Fruit fly (Drosophila melanogaster) whole organism, prepupa: ENCODE results near the gene Prp18.
A peak's percentile ranks its signal among the peaks of the same experiment; 100 is the strongest.

Experiments
- Blimp-1 ChIP-seq: fragments of 200-800 bp; sonication (Bioruptor generic); optimal IDR thresholded peaks from 3 replicates; lab custom pipeline; 2017; ENCODE audit warnings: missing biosample characterization, missing genetic modification characterization, mild to moderate bottlenecking, moderate library complexity, missing genetic modification reagents
- CG10631 ChIP-seq: fragments of 200-800 bp; sonication (Bioruptor generic); optimal IDR thresholded peaks from 2 replicates; lab custom pipeline; 2016; ENCODE audit warnings: missing biosample characterization, missing genetic modification characterization
- CG10669 ChIP-seq: fragments of 200-800 bp; sonication (Bioruptor generic); optimal IDR thresholded peaks from 3 replicates; lab custom pipeline; 2018; ENCODE audit warnings: missing biosample characterization, mild to moderate bottlenecking, missing genetic modification characterization, moderate library complexity
- CG11294 ChIP-seq: fragments of 200-800 bp; sonication (Bioruptor generic); IDR thresholded peaks from 2 replicates; pipeline ENCODE4 v1.3.6; 2022; ENCODE audit warnings: missing biosample characterization, missing genetic modification characterization
- CG11902 ChIP-seq: fragments of 200-800 bp; sonication (Bioruptor generic); optimal IDR thresholded peaks from 3 replicates; lab custom pipeline; 2016; ENCODE audit warnings: missing biosample characterization, missing genetic modification characterization
- CG1621 ChIP-seq: fragments of 200-800 bp; sonication (Bioruptor generic); optimal IDR thresholded peaks from 3 replicates; lab custom pipeline; 2018; ENCODE audit warnings: missing biosample characterization, mild to moderate bottlenecking, missing genetic modification characterization
- CG16779 ChIP-seq: fragments of 200-800 bp; sonication (Bioruptor generic); optimal IDR thresholded peaks from 3 replicates; lab custom pipeline; 2017; ENCODE audit warnings: missing biosample characterization, mild to moderate bottlenecking, missing genetic modification characterization
- CG3032 ChIP-seq: fragments of 200-800 bp; optimal IDR thresholded peaks from 2 replicates; lab custom pipeline; 2019; ENCODE audit warnings: missing biosample characterization, mild to moderate bottlenecking, missing genetic modification characterization, moderate library complexity
- CG31627 ChIP-seq: fragments of 200-800 bp; sonication (Bioruptor generic); optimal IDR thresholded peaks from 3 replicates; lab custom pipeline; 2016; ENCODE audit warnings: missing biosample characterization, missing genetic modification characterization
- CG32006 ChIP-seq: fragments of 200-800 bp; sonication (Bioruptor generic); optimal IDR thresholded peaks from 3 replicates; lab custom pipeline; 2017; ENCODE audit warnings: missing biosample characterization, mild to moderate bottlenecking, missing genetic modification characterization
- CG34406 ChIP-seq: fragments of 200-800 bp; sonication (Bioruptor generic); optimal IDR thresholded peaks from 3 replicates; lab custom pipeline; 2016; ENCODE audit warnings: missing biosample characterization, missing genetic modification characterization
- CG4318 ChIP-seq: fragments of 200-800 bp; sonication (Bioruptor generic); optimal IDR thresholded peaks from 3 replicates; lab custom pipeline; 2017; ENCODE audit warnings: missing biosample characterization, mild to moderate bottlenecking, missing genetic modification characterization
- CG6276 ChIP-seq: fragments of 200-800 bp; sonication (Bioruptor generic); optimal IDR thresholded peaks from 2 replicates; lab custom pipeline; 2017; ENCODE audit warnings: missing biosample characterization, mild to moderate bottlenecking, missing genetic modification characterization
- CG6792 ChIP-seq: fragments of 200-800 bp; sonication (Bioruptor generic); optimal IDR thresholded peaks from 3 replicates; lab custom pipeline; 2016; ENCODE audit warnings: missing biosample characterization, missing genetic modification characterization
- CG6854 ChIP-seq: fragments of 200-800 bp; sonication (Bioruptor generic); optimal IDR thresholded peaks from 2 replicates; lab custom pipeline; 2017; ENCODE audit warnings: missing biosample characterization, mild to moderate bottlenecking, missing genetic modification characterization
- CG7368 ChIP-seq: fragments of 200-800 bp; sonication (Bioruptor generic); optimal IDR thresholded peaks from 3 replicates; lab custom pipeline; 2016; ENCODE audit warnings: missing biosample characterization, missing genetic modification characterization
- CG8119 ChIP-seq: fragments of 200-800 bp; sonication (Bioruptor generic); IDR thresholded peaks from 3 replicates; pipeline ENCODE4 v1.3.6; 2022; ENCODE audit warnings: missing biosample characterization, missing genetic modification characterization
- CG8319 ChIP-seq: fragments of 200-800 bp; sonication (Bioruptor generic); optimal IDR thresholded peaks from 3 replicates; lab custom pipeline; 2016; ENCODE audit warnings: missing biosample characterization, missing genetic modification characterization
- Eip75B ChIP-seq: fragments of 200-800 bp; sonication (Bioruptor generic); optimal IDR thresholded peaks from 3 replicates; lab custom pipeline; 2016; ENCODE audit warnings: missing biosample characterization, missing genetic modification characterization
- Eip78C ChIP-seq: fragments of 200-800 bp; sonication (Bioruptor generic); peaks from one replicate; lab custom pipeline; 2016; ENCODE audit warnings: missing biosample characterization, missing genetic modification characterization
- Eip93F ChIP-seq: fragments of 200-800 bp; sonication (Bioruptor generic); optimal IDR thresholded peaks from 2 replicates; lab custom pipeline; 2016; ENCODE audit warnings: missing biosample characterization, mild to moderate bottlenecking, missing genetic modification characterization
- Ets21C ChIP-seq: fragments of 200-800 bp; sonication (Bioruptor generic); optimal IDR thresholded peaks from 3 replicates; lab custom pipeline; 2016; ENCODE audit warnings: missing biosample characterization, missing genetic modification characterization
- Ets96B ChIP-seq: fragments of 200-800 bp; optimal IDR thresholded peaks from 2 replicates; lab custom pipeline; 2019; ENCODE audit warnings: missing biosample characterization, mild to moderate bottlenecking, missing genetic modification characterization, moderate library complexity
- Gug ChIP-seq: fragments of 200-800 bp; sonication (Bioruptor generic); IDR thresholded peaks from 2 replicates; pipeline ENCODE4 v1.3.6; 2022; ENCODE audit warnings: missing biosample characterization, missing genetic modification characterization
- Hr38 ChIP-seq: sonication (Bioruptor generic); optimal IDR thresholded peaks from 2 replicates; lab custom pipeline; 2016; ENCODE audit warnings: missing biosample characterization, missing genetic modification characterization
- Hr39 ChIP-seq: fragments of 200-800 bp; sonication (Bioruptor generic); optimal IDR thresholded peaks from 2 replicates; lab custom pipeline; 2016; ENCODE audit warnings: missing biosample characterization, missing genetic modification characterization
- Hr4 ChIP-seq: fragments of 200-800 bp; sonication (Bioruptor generic); optimal IDR thresholded peaks from 3 replicates; lab custom pipeline; 2016; ENCODE audit warnings: missing biosample characterization, missing genetic modification characterization
- Lpt ChIP-seq: fragments of 200-800 bp; sonication (Bioruptor generic); optimal IDR thresholded peaks from 3 replicates; lab custom pipeline; 2016; ENCODE audit warnings: missing biosample characterization, missing genetic modification characterization
- Met ChIP-seq: fragments of 200-800 bp; sonication (Bioruptor generic); optimal IDR thresholded peaks from 3 replicates; lab custom pipeline; 2016; ENCODE audit warnings: missing biosample characterization, missing genetic modification characterization
- OdsH ChIP-seq: fragments of 200-800 bp; sonication (Bioruptor generic); optimal IDR thresholded peaks from 3 replicates; lab custom pipeline; 2016; ENCODE audit warnings: missing biosample characterization, missing genetic modification characterization
- Smox ChIP-seq: fragments of 200-800 bp; sonication (Bioruptor generic); optimal IDR thresholded peaks from 3 replicates; lab custom pipeline; 2016; ENCODE audit warnings: missing biosample characterization, missing genetic modification characterization
- Sox102F ChIP-seq: fragments of 200-800 bp; sonication (Bioruptor generic); optimal IDR thresholded peaks from 2 replicates; lab custom pipeline; 2016; ENCODE audit warnings: missing biosample characterization, mild to moderate bottlenecking, missing genetic modification characterization
- Sox15 ChIP-seq: fragments of 200-800 bp; sonication (Bioruptor generic); optimal IDR thresholded peaks from 3 replicates; lab custom pipeline; 2016; ENCODE audit warnings: missing biosample characterization, missing genetic modification characterization
- acj6 ChIP-seq: fragments of 200-800 bp; sonication (Bioruptor generic); optimal IDR thresholded peaks from 3 replicates; lab custom pipeline; 2016; ENCODE audit warnings: missing biosample characterization, missing genetic modification characterization
- cyc ChIP-seq: fragments of 200-800 bp; sonication (Bioruptor generic); optimal IDR thresholded peaks from 3 replicates; lab custom pipeline; 2016; ENCODE audit warnings: missing biosample characterization, missing genetic modification characterization
- dac ChIP-seq: fragments of 200-800 bp; sonication (Bioruptor generic); optimal IDR thresholded peaks from 2 replicates; lab custom pipeline; 2017; ENCODE audit warnings: missing biosample characterization, mild to moderate bottlenecking, missing genetic modification characterization
- dsx ChIP-seq: fragments of 200-800 bp; optimal IDR thresholded peaks from 3 replicates; lab custom pipeline; 2019; ENCODE audit warnings: missing biosample characterization, mild to moderate bottlenecking, missing genetic modification characterization, moderate library complexity; ENCODE audit not compliant: poor library complexity, severe bottlenecking
- eg ChIP-seq: fragments of 200-800 bp; sonication (Bioruptor generic); IDR thresholded peaks from 3 replicates; pipeline ENCODE4 v1.3.6; 2022; ENCODE audit warnings: missing biosample characterization, missing genetic modification characterization
- esn ChIP-seq: fragments of 200-800 bp; sonication (Bioruptor generic); optimal IDR thresholded peaks from 2 replicates; lab custom pipeline; 2016; ENCODE audit warnings: missing biosample characterization, mild to moderate bottlenecking, missing genetic modification characterization, moderate library complexity
- fd59A ChIP-seq: fragments of 200-800 bp; sonication (Bioruptor generic); optimal IDR thresholded peaks from 2 replicates; lab custom pipeline; 2017; ENCODE audit warnings: missing biosample characterization, mild to moderate bottlenecking, missing genetic modification characterization, missing genetic modification reagents
- fd85E ChIP-seq: fragments of 200-800 bp; sonication (Bioruptor generic); optimal IDR thresholded peaks from 3 replicates; lab custom pipeline; 2016; ENCODE audit warnings: missing biosample characterization, missing genetic modification characterization
- fkh ChIP-seq: fragments of 200-800 bp; sonication (Bioruptor generic); optimal IDR thresholded peaks from 3 replicates; lab custom pipeline; 2017; ENCODE audit warnings: missing biosample characterization, mild to moderate bottlenecking, missing genetic modification characterization, moderate library complexity
- lz ChIP-seq: fragments of 200-800 bp; sonication (Bioruptor generic); optimal IDR thresholded peaks from 3 replicates; lab custom pipeline; 2016; ENCODE audit warnings: missing biosample characterization, missing genetic modification characterization
- pdm3 ChIP-seq: fragments of 200-800 bp; sonication (Bioruptor generic); optimal IDR thresholded peaks from 3 replicates; lab custom pipeline; 2016; ENCODE audit warnings: missing biosample characterization, missing genetic modification characterization
- salr ChIP-seq, 2 experiments: fragments of 200-800 bp; sonication (Bioruptor generic); optimal IDR thresholded peaks; 3 replicates each; lab custom pipeline; 2016 to 2018; ENCODE audit warnings: missing biosample characterization in 2 of 2, missing genetic modification characterization in 2 of 2, mild to moderate bottlenecking in 1 of 2
- spab ChIP-seq: fragments of 200-800 bp; sonication (Bioruptor generic); optimal IDR thresholded peaks from 2 replicates; lab custom pipeline; 2017; ENCODE audit warnings: missing biosample characterization, mild to moderate bottlenecking, missing genetic modification characterization, missing genetic modification reagents
- ss ChIP-seq, 2 experiments: fragments of 200-800 bp; sonication (Bioruptor generic); optimal IDR thresholded peaks; 2 replicates in 1 of 2; 3 replicates in 1 of 2; lab custom pipeline; 2017 to 2018; ENCODE audit warnings: mild to moderate bottlenecking in 2 of 2, missing biosample characterization in 2 of 2, missing genetic modification characterization in 2 of 2, moderate library complexity in 1 of 2
- svp ChIP-seq: fragments of 200-800 bp; sonication (Bioruptor generic); peaks from one replicate; lab custom pipeline; 2016; ENCODE audit warnings: missing biosample characterization, missing genetic modification characterization
- topi ChIP-seq: fragments of 200-800 bp; sonication (Bioruptor generic); optimal IDR thresholded peaks from 3 replicates; lab custom pipeline; 2016; ENCODE audit warnings: missing biosample characterization, missing genetic modification characterization
- vri ChIP-seq: fragments of 200-800 bp; sonication (Bioruptor generic); optimal IDR thresholded peaks from 3 replicates; lab custom pipeline; 2016; ENCODE audit warnings: missing biosample characterization, mild to moderate bottlenecking, missing genetic modification characterization

The Prp18 gene

DNA sequence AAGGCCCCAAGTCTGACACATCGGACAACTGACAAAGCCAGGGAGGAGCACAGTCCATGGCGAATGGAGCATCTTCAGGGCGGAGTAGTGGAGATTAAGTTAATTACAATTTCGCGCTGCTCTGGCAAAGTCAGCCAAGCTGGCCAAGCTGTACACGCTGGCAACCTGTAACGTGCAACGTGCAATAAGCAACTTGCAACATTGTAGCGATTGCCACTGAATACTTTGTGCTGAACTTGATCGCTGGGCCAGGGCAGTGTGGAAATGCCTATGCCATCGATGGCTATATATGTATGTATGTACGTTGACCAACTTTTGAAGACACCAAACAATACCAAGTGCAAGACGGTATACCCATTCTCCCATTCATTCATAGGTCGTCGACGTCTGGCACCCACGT lies 46.8 kb upstream of the Prp18 start:
- TF ChIP-seq ss (GFP tag; optimal IDR thresholded peaks at IDR 0.05; lab: Kevin White, UChicago) (peak in 1 of 2 experiments; percentile 40), dsx (GFP tag; lab: Kevin White, UChicago) (peak; percentile 99), Eip78C (GFP tag; lab: Kevin White, UChicago) (peak; percentile 22), Lpt (GFP tag; lab: Kevin White, UChicago) (no peak)

DNA sequence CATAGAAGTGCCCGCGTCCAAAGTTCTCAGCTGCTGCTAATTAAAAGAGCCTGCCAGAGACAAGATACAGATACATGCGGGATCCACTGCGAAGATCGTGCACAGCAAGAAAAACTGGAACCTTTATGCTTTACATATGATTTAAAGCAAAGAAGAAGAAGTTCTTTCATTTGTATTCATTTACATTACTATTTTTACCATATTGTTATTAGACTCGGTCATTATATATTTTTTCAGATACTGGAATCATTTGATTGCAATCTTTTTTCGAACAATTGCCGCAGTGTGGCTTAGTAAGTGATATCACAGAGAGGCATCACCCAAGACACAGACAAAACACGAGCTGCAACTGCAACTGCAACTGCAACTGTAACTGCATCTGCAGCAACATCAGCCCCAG lies 44.1 kb upstream of the Prp18 start:
- TF ChIP-seq Eip78C (GFP tag; lab: Kevin White, UChicago) (peak; percentile 88), fd59A (GFP tag; lab: Kevin White, UChicago) (peak; percentile 3), Hr38 (no peak), Blimp-1 (GFP tag; lab: Kevin White, UChicago) (no peak), CG8119 (GFP tag; lab: Robert Waterston, UW) (peak; percentile 62; the same call in 2 of the 3 replicates), CG4318 (GFP tag; lab: Kevin White, UChicago) (no peak), svp (GFP tag; lab: Kevin White, UChicago) (no peak), topi (GFP tag; lab: Kevin White, UChicago) (no peak), dac (GFP tag; lab: Kevin White, UChicago) (no peak), CG8319 (peak; percentile 10), CG10631 (GFP tag; lab: Kevin White, UChicago) (peak; percentile 55), eg (GFP tag; lab: Robert Waterston, UW) (peak; percentile 50; the same call in 2 of the 3 replicates), vri (GFP tag; lab: Kevin White, UChicago) (no peak), CG6792 (GFP tag; lab: Kevin White, UChicago) (no peak), acj6 (peak; percentile 39), Eip75B (GFP tag; lab: Kevin White, UChicago) (peak; percentile 28), Gug (GFP tag; lab: Robert Waterston, UW) (peak; percentile 68), OdsH (GFP tag; lab: Kevin White, UChicago) (peak; percentile 29), dsx (GFP tag; lab: Kevin White, UChicago) (peak; percentile 60), CG10669 (GFP tag; lab: Kevin White, UChicago) (no peak), CG34406 (GFP tag; lab: Kevin White, UChicago) (no peak), lz (GFP tag; lab: Kevin White, UChicago) (no peak), Eip93F (GFP tag; lab: Kevin White, UChicago) (no peak), fd85E (GFP tag; lab: Kevin White, UChicago) (no peak), Lpt (GFP tag; lab: Kevin White, UChicago) (peak; percentile 23), Sox102F (GFP tag; lab: Kevin White, UChicago) (no peak), pdm3 (GFP tag; lab: Kevin White, UChicago) (peak; percentile 41), Ets96B (peak; percentile 54), CG16779 (tag; lab: Kevin White, UChicago) (no peak), CG3032 (tag; lab: Kevin White, UChicago) (peak; percentile 33), CG6854 (GFP tag; lab: Kevin White, UChicago) (no peak), CG6276 (GFP tag; lab: Kevin White, UChicago) (peak; percentile 41), CG32006 (peak; percentile 53), salr (GFP tag; optimal IDR thresholded peaks at IDR 0.05; lab: Kevin White, UChicago) (peak in 1 of 2 experiments; percentile 60), Hr39 (GFP tag; lab: Kevin White, UChicago) (no peak), CG11902 (GFP tag; lab: Kevin White, UChicago) (no peak), CG31627 (GFP tag; lab: Kevin White, UChicago) (no peak), esn (no peak), Ets21C (GFP tag; lab: Kevin White, UChicago) (no peak), cyc (GFP tag; lab: Kevin White, UChicago) (no peak), CG7368 (no peak), CG11294 (GFP tag; lab: Robert Waterston, UW) (0 out of 2 replicates have a peak, but pooled peaks have one; percentile 7), fkh (GFP tag; lab: Kevin White, UChicago) (no peak), spab (GFP tag; lab: Kevin White, UChicago) (peak; percentile 35), Smox (GFP tag; lab: Kevin White, UChicago) (no peak), Sox15 (GFP tag; lab: Kevin White, UChicago) (no peak), Met (GFP tag; lab: Kevin White, UChicago) (no peak), Hr4 (peak; percentile 42), CG1621 (tag; lab: Kevin White, UChicago) (no peak)
